Worm (Caenorhabditis elegans) whole organism, L2 larva: ENCODE measurements around the gene col-94.

ENCODE experiments used
- ceh-16 ChIP-seq: fragments of 150-350 bp; optimal IDR thresholded peaks from 2 replicates; lab custom pipeline; 2014; ENCODE audit warnings: missing biosample characterization, missing genetic modification characterization
- fos-1 ChIP-seq: fragments of 150-350 bp; optimal IDR thresholded peaks from 2 replicates; lab custom pipeline; 2014; ENCODE audit warnings: missing biosample characterization, missing genetic modification characterization
- lsy-2 ChIP-seq, 2 experiments: fragments of 150-350 bp in 1 of 2; sonication (generic microtip) in 1 of 2; optimal IDR thresholded peaks; 2 replicates each; lab custom pipeline; 2014 to 2017; ENCODE audit warnings: missing biosample characterization in 2 of 2, missing genetic modification characterization in 2 of 2
- mdl-1 ChIP-seq, 2 experiments: fragments of 150-350 bp in 1 of 2; sonication (generic microtip) in 1 of 2; optimal IDR thresholded peaks; 2 replicates each; lab custom pipeline; 2017; ENCODE audit warnings: missing biosample characterization in 2 of 2, missing genetic modification characterization in 2 of 2
- snpc-4 ChIP-seq: fragments of 150-350 bp; optimal IDR thresholded peaks from 2 replicates; lab custom pipeline; 2014; ENCODE audit warnings: missing biosample characterization, missing genetic modification characterization
- unc-39 ChIP-seq: fragments of 150-350 bp; optimal IDR thresholded peaks from 2 replicates; lab custom pipeline; 2014; ENCODE audit warnings: missing biosample characterization, missing genetic modification characterization

DNA sequence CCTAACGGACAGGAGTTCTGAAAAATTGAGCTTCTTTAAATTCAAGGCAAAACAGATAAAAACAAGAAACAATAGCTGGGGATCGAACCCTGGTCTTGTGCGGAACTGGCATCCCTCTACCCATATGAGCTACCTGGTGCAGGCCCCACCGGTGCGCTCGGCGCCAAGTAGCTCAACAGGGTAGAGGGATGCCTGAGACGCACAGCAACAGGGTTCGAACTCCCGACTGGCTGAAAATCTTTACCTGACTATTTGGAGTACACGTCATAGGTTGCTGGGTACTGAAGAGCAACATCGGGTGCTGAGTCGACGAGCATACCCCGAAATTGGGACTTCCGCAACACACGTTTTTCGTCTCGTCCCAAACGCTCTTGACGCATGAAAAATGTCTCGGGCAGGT lies 24.8 kb downstream of the col-94 start:
- TF ChIP-seq snpc-4 (tag; lab: Kevin White, UChicago): no peak
- TF ChIP-seq ceh-16: no peak
- no peak for TF ChIP-seq fos-1 (tag; lab: Kevin White, UChicago)
- TF ChIP-seq unc-39: no peak
- no peak for TF ChIP-seq mdl-1 (tag; optimal IDR thresholded peaks at IDR 0.05; lab: Kevin White, UChicago)
- TF ChIP-seq lsy-2 (tag; optimal IDR thresholded peaks at IDR 0.05; lab: Kevin White, UChicago): no peak
